Fruit fly (Drosophila melanogaster) whole organism, embryonic: ENCODE measurements around the gene Nthl1.

ENCODE experiments used
- Atf3 ChIP-seq: fragments of 200-800 bp; sonication (Bioruptor generic); optimal IDR thresholded peaks from 3 replicates; lab custom pipeline; 2016; ENCODE audit warnings: missing biosample characterization, missing genetic modification characterization
- CG10321 ChIP-seq: fragments of 200-800 bp; sonication (Bioruptor generic); IDR thresholded peaks from 2 replicates; pipeline ENCODE4 v1.3.6; 2022; ENCODE audit warnings: missing biosample characterization, missing genetic modification characterization
- CG10543 ChIP-seq: fragments of 200-800 bp; sonication (Bioruptor generic); optimal IDR thresholded peaks from 3 replicates; lab custom pipeline; 2017; ENCODE audit warnings: missing biosample characterization, mild to moderate bottlenecking, missing genetic modification characterization, moderate library complexity
- CG11398 ChIP-seq: fragments of 200-800 bp; sonication (Bioruptor generic); optimal IDR thresholded peaks from 2 replicates; lab custom pipeline; 2016; ENCODE audit warnings: missing biosample characterization, missing genetic modification characterization
- CG12071 ChIP-seq: fragments of 200-800 bp; sonication (Bioruptor generic); optimal IDR thresholded peaks from 3 replicates; lab custom pipeline; 2018; ENCODE audit warnings: missing biosample characterization, mild to moderate bottlenecking, missing genetic modification characterization
- CG12155 ChIP-seq: fragments of 200-800 bp; sonication (Bioruptor generic); optimal IDR thresholded peaks from 3 replicates; lab custom pipeline; 2016; ENCODE audit warnings: missing biosample characterization, missing genetic modification characterization
- CG12299 ChIP-seq: fragments of 200-800 bp; sonication (Bioruptor generic); optimal IDR thresholded peaks from 2 replicates; lab custom pipeline; 2018; ENCODE audit warnings: missing biosample characterization, mild to moderate bottlenecking, missing genetic modification characterization
- CG12769 ChIP-seq: fragments of 200-800 bp; sonication (Bioruptor generic); optimal IDR thresholded peaks from 2 replicates; lab custom pipeline; 2019; ENCODE audit warnings: missing biosample characterization, mild to moderate bottlenecking, missing genetic modification characterization, moderate library complexity
- CG12942 ChIP-seq: fragments of 200-800 bp; sonication (Bioruptor generic); optimal IDR thresholded peaks from 3 replicates; lab custom pipeline; 2016; ENCODE audit warnings: missing biosample characterization, missing genetic modification characterization
- CG13287 ChIP-seq: fragments of 200-800 bp; sonication (Bioruptor generic); IDR thresholded peaks from 2 replicates; pipeline ENCODE4 v1.3.6; 2022; ENCODE audit warnings: missing biosample characterization, missing genetic modification characterization; ENCODE audit not compliant: partially characterized antibody
- CG16815 ChIP-seq: fragments of 200-800 bp; sonication (Bioruptor generic); optimal IDR thresholded peaks from 3 replicates; lab custom pipeline; 2017; ENCODE audit warnings: missing biosample characterization, mild to moderate bottlenecking, missing genetic modification characterization
- CG17186 ChIP-seq: fragments of 200-800 bp; sonication (Bioruptor generic); optimal IDR thresholded peaks from 3 replicates; lab custom pipeline; 2017; ENCODE audit warnings: missing biosample characterization, missing genetic modification reagents, missing genetic modification characterization
- CG17359 ChIP-seq: fragments of 200-800 bp; sonication (Bioruptor generic); optimal IDR thresholded peaks from 3 replicates; lab custom pipeline; 2018; ENCODE audit warnings: missing biosample characterization, mild to moderate bottlenecking, missing genetic modification characterization, moderate library complexity
- CG2202 ChIP-seq: fragments of 200-800 bp; sonication (Bioruptor generic); optimal IDR thresholded peaks from 2 replicates; lab custom pipeline; 2018; ENCODE audit warnings: missing biosample characterization, mild to moderate bottlenecking, missing genetic modification characterization
- CG2875 ChIP-seq: fragments of 200-800 bp; sonication (Bioruptor generic); optimal IDR thresholded peaks from 2 replicates; lab custom pipeline; 2017; ENCODE audit warnings: missing biosample characterization, mild to moderate bottlenecking, missing genetic modification characterization, missing genetic modification reagents
- CG32767 ChIP-seq: fragments of 200-800 bp; sonication (Bioruptor generic); IDR thresholded peaks from 2 replicates; pipeline ENCODE4 v1.3.6; 2022; ENCODE audit warnings: missing biosample characterization, missing genetic modification characterization
- CG43689 ChIP-seq: fragments of 200-800 bp; sonication (Bioruptor generic); IDR thresholded peaks from 2 replicates; pipeline ENCODE4 v1.3.6; 2022; ENCODE audit warnings: missing biosample characterization, missing genetic modification characterization
- CG4617 ChIP-seq: fragments of 200-800 bp; sonication (Bioruptor generic); optimal IDR thresholded peaks from 3 replicates; lab custom pipeline; 2016; ENCODE audit warnings: missing biosample characterization, missing genetic modification characterization, borderline replicate concordance
- CG4854 ChIP-seq: fragments of 200-800 bp; sonication (Bioruptor generic); optimal IDR thresholded peaks from 2 replicates; lab custom pipeline; 2016; ENCODE audit warnings: missing biosample characterization, missing genetic modification characterization, inconsistent platforms
- CG7372 ChIP-seq: fragments of 200-800 bp; sonication (Bioruptor generic); IDR thresholded peaks from 2 replicates; pipeline ENCODE4 v1.3.6; 2022; ENCODE audit warnings: missing biosample characterization, missing genetic modification characterization
- CG8388 ChIP-seq: fragments of 200-800 bp; sonication (Bioruptor generic); optimal IDR thresholded peaks from 2 replicates; lab custom pipeline; 2019; ENCODE audit warnings: missing biosample characterization, mild to moderate bottlenecking, missing genetic modification characterization, moderate library complexity
- CG8924 ChIP-seq: fragments of 200-800 bp; optimal IDR thresholded peaks from 3 replicates; lab custom pipeline; 2019; ENCODE audit warnings: missing biosample characterization, mild to moderate bottlenecking, missing genetic modification characterization, moderate library complexity
- CG9609 ChIP-seq: fragments of 200-800 bp; sonication (Bioruptor generic); optimal IDR thresholded peaks from 3 replicates; lab custom pipeline; 2016; ENCODE audit warnings: missing biosample characterization, missing genetic modification characterization
- Camta ChIP-seq: fragments of 200-800 bp; sonication (Bioruptor generic); optimal IDR thresholded peaks from 2 replicates; lab custom pipeline; 2016; ENCODE audit warnings: missing biosample characterization, missing genetic modification characterization
- CoRest ChIP-seq: fragments of 200-800 bp; sonication (Bioruptor generic); optimal IDR thresholded peaks from 3 replicates; lab custom pipeline; 2018; ENCODE audit warnings: missing biosample characterization, mild to moderate bottlenecking, missing genetic modification characterization, moderate library complexity
- Dbx ChIP-seq: fragments of 200-800 bp; sonication (Bioruptor generic); IDR thresholded peaks from 3 replicates; pipeline ENCODE4 v1.3.6; 2022; ENCODE audit warnings: missing biosample characterization, missing genetic modification characterization
- Dfd ChIP-seq, 2 experiments: fragments of >200 bp; optimal IDR thresholded peaks; 2 replicates each; lab custom pipeline; 2017; ENCODE audit warnings: missing biosample characterization in 2 of 2, missing genetic modification characterization in 2 of 2
- Drgx ChIP-seq: fragments of 200-800 bp; sonication (Bioruptor generic); IDR thresholded peaks from 2 replicates; pipeline ENCODE4 v1.3.6; 2022; ENCODE audit warnings: missing biosample characterization, missing genetic modification characterization
- E2f1 ChIP-seq: fragments of 200-800 bp; sonication (Bioruptor generic); IDR thresholded peaks from 2 replicates; pipeline ENCODE4 v1.3.6; 2022; ENCODE audit warnings: missing biosample characterization, missing genetic modification characterization
- ERR ChIP-seq: fragments of 200-800 bp; sonication (Bioruptor generic); optimal IDR thresholded peaks from 2 replicates; lab custom pipeline; 2016; ENCODE audit warnings: missing biosample characterization, missing genetic modification characterization
- H2.0 ChIP-seq: fragments of 200-800 bp; sonication (Bioruptor generic); IDR thresholded peaks from 2 replicates; pipeline ENCODE4 v1.3.6; 2022; ENCODE audit warnings: missing biosample characterization, missing genetic modification characterization
- HLH54F ChIP-seq: fragments of 200-800 bp; sonication (Bioruptor generic); optimal IDR thresholded peaks from 3 replicates; lab custom pipeline; 2016; ENCODE audit warnings: missing biosample characterization, missing genetic modification characterization
- Hr3 ChIP-seq: fragments of 200-800 bp; sonication (Bioruptor generic); optimal IDR thresholded peaks from 3 replicates; lab custom pipeline; 2016; ENCODE audit warnings: missing biosample characterization, missing genetic modification characterization
- Jarid2 ChIP-seq: fragments of 200-800 bp; sonication (Bioruptor generic); optimal IDR thresholded peaks from 3 replicates; lab custom pipeline; 2017; ENCODE audit warnings: mild to moderate bottlenecking, missing biosample characterization, missing genetic modification reagents, missing genetic modification characterization
- Kr ChIP-seq: fragments of 200-800 bp; sonication (Bioruptor generic); optimal IDR thresholded peaks from 2 replicates; lab custom pipeline; 2017; ENCODE audit warnings: missing biosample characterization, mild to moderate bottlenecking, missing genetic modification characterization
- Meics ChIP-seq: fragments of 200-800 bp; sonication (Bioruptor generic); optimal IDR thresholded peaks from 2 replicates; lab custom pipeline; 2017; ENCODE audit warnings: missing biosample characterization, mild to moderate bottlenecking, missing genetic modification characterization
- NFAT ChIP-seq: fragments of 200-800 bp; sonication (Bioruptor generic); IDR thresholded peaks from 2 replicates; pipeline ENCODE4 v1.3.6; 2022; ENCODE audit warnings: missing biosample characterization, missing genetic modification characterization
- cas ChIP-seq: fragments of 200-800 bp; sonication (Bioruptor generic); IDR thresholded peaks from 2 replicates; pipeline ENCODE4 v1.3.6; 2022; ENCODE audit warnings: missing biosample characterization, missing genetic modification characterization
- cato ChIP-seq: fragments of 200-800 bp; sonication (Bioruptor generic); optimal IDR thresholded peaks from 2 replicates; lab custom pipeline; 2016; ENCODE audit warnings: missing biosample characterization, missing genetic modification characterization, borderline replicate concordance
- emc ChIP-seq: fragments of 200-800 bp; sonication (Bioruptor generic); optimal IDR thresholded peaks from 2 replicates; lab custom pipeline; 2016; ENCODE audit warnings: missing biosample characterization, missing genetic modification characterization
- gem ChIP-seq: fragments of 200-800 bp; sonication (Bioruptor generic); optimal IDR thresholded peaks from 2 replicates; lab custom pipeline; 2019; ENCODE audit warnings: missing biosample characterization, mild to moderate bottlenecking, missing genetic modification characterization, moderate library complexity
- gro ChIP-seq: fragments of 200-800 bp; sonication (Bioruptor generic); optimal IDR thresholded peaks from 2 replicates; lab custom pipeline; 2016; ENCODE audit warnings: missing biosample characterization, missing genetic modification characterization
- insv ChIP-seq, 2 experiments: fragments of 200-800 bp; sonication (Bioruptor generic); optimal IDR thresholded peaks; 3 replicates each; lab custom pipeline; 2016 to 2018; ENCODE audit warnings: missing biosample characterization in 2 of 2, missing genetic modification characterization in 2 of 2
- jumu ChIP-seq: fragments of 200-800 bp; sonication (Bioruptor generic); optimal IDR thresholded peaks from 3 replicates; lab custom pipeline; 2016; ENCODE audit warnings: missing biosample characterization, missing genetic modification characterization
- luna ChIP-seq: fragments of 200-800 bp; sonication (Bioruptor generic); optimal IDR thresholded peaks from 2 replicates; lab custom pipeline; 2016; ENCODE audit warnings: missing biosample characterization, missing genetic modification characterization
- org-1 ChIP-seq: fragments of 200-800 bp; sonication (Bioruptor generic); optimal IDR thresholded peaks from 2 replicates; lab custom pipeline; 2017; ENCODE audit warnings: missing biosample characterization, missing genetic modification characterization
- pho ChIP-seq: fragments of 200-800 bp; sonication (Bioruptor generic); optimal IDR thresholded peaks from 2 replicates; lab custom pipeline; 2016; ENCODE audit warnings: missing biosample characterization, missing genetic modification characterization
- repo ChIP-seq: fragments of 200-800 bp; sonication (Bioruptor generic); optimal IDR thresholded peaks from 2 replicates; lab custom pipeline; 2016; ENCODE audit warnings: missing biosample characterization, missing genetic modification characterization
- so ChIP-seq: fragments of 200-800 bp; sonication (Bioruptor generic); IDR thresholded peaks from 3 replicates; pipeline ENCODE4 v1.3.6; 2022; ENCODE audit warnings: missing biosample characterization, missing genetic modification characterization
- sr ChIP-seq: fragments of 200-800 bp; sonication (Bioruptor generic); IDR thresholded peaks from 3 replicates; pipeline ENCODE4 v1.3.6; 2022; ENCODE audit warnings: missing biosample characterization, missing genetic modification characterization
- wor ChIP-seq: fragments of 200-800 bp; sonication (Bioruptor generic); IDR thresholded peaks from 2 replicates; pipeline ENCODE4 v1.3.6; 2022; ENCODE audit warnings: missing biosample characterization, missing genetic modification characterization

Nthl1 gene

dm6 chr2L:20944886-20945558, 17.4 kb upstream of the Nthl1 start (continued):
- TF ChIP-seq CG11398 (GFP tag; lab: Kevin White, UChicago) (no peak), org-1 (GFP tag; lab: Kevin White, UChicago) (peak; percentile 53), cas (GFP tag; lab: Robert Waterston, UW) (no peak), Drgx (peak; percentile 48; the same call in 1 of the 2 replicates), CG43689 (GFP tag; lab: Robert Waterston, UW) (no peak), repo (GFP tag; lab: Kevin White, UChicago) (peak; percentile 5), Kr (GFP tag; lab: Kevin White, UChicago) (no peak), H2.0 (no peak), CG13287 (GFP tag; lab: Robert Waterston, UW) (0 out of 2 replicates have a peak, but pooled peaks have one; percentile 13), Dbx (GFP tag; lab: Robert Waterston, UW) (no peak), jumu (peak; percentile 6), sr (GFP tag; lab: Robert Waterston, UW) (no peak), CG10543 (GFP tag; lab: Kevin White, UChicago) (no peak), HLH54F (GFP tag; lab: Kevin White, UChicago) (no peak), E2f1 (GFP tag; lab: Robert Waterston, UW) (no peak), CG32767 (peak; percentile 29; the same call in 1 of the 2 replicates), CG7372 (GFP tag; lab: Robert Waterston, UW) (no peak), CG2875 (peak; percentile 50), CG12942 (GFP tag; lab: Kevin White, UChicago) (no peak), CG12299 (tag; lab: Kevin White, UChicago) (no peak), CG12769 (peak; percentile 56), CG8388 (GFP tag; lab: Kevin White, UChicago) (peak; percentile 67), CG17186 (GFP tag; lab: Kevin White, UChicago) (no peak), ERR (GFP tag; lab: Kevin White, UChicago) (no peak), Dfd (GFP tag; optimal IDR thresholded peaks at IDR 0.05; lab: Kevin White, UChicago) (no peak), CG4617 (GFP tag; lab: Kevin White, UChicago) (no peak), pho (GFP tag; lab: Kevin White, UChicago) (no peak), insv (GFP tag; optimal IDR thresholded peaks at IDR 0.05; lab: Kevin White, UChicago) (no peak), CG12071 (no peak), CG9609 (GFP tag; lab: Kevin White, UChicago) (no peak), Camta (GFP tag; lab: Kevin White, UChicago) (peak; percentile 32), CG16815 (GFP tag; lab: Kevin White, UChicago) (no peak), cato (GFP tag; lab: Kevin White, UChicago) (no peak), so (GFP tag; lab: Robert Waterston, UW) (no peak), CG8924 (tag; lab: Kevin White, UChicago) (peak; percentile 55), CG17359 (tag; lab: Kevin White, UChicago) (peak; percentile 71), Jarid2 (GFP tag; lab: Kevin White, UChicago) (peak; percentile 8), CG2202 (tag; lab: Kevin White, UChicago) (peak; percentile 18), gro (GFP tag; lab: Kevin White, UChicago) (no peak), wor (0 out of 2 replicates have a peak, but pooled peaks have one; percentile 17), luna (GFP tag; lab: Kevin White, UChicago) (no peak), emc (GFP tag; lab: Kevin White, UChicago) (no peak), CG4854 (GFP tag; lab: Kevin White, UChicago) (no peak), Hr3 (GFP tag; lab: Kevin White, UChicago) (peak; percentile 18), CG12155 (GFP tag; lab: Kevin White, UChicago) (no peak), gem (tag; lab: Kevin White, UChicago) (peak; percentile 70), Meics (GFP tag; lab: Kevin White, UChicago) (peak; percentile 4), CG10321 (GFP tag; lab: Robert Waterston, UW) (no peak), CoRest (tag; lab: Kevin White, UChicago) (peak; percentile 63), NFAT (GFP tag; lab: Robert Waterston, UW) (no peak), Atf3 (GFP tag; lab: Kevin White, UChicago) (peak; percentile 24)
